Fruit fly (Drosophila melanogaster) whole organism, wandering third instar larva: ENCODE results near the gene CG2577.

ENCODE experiments used
- GATAd ChIP-seq: sonication (Bioruptor generic); optimal IDR thresholded peaks from 2 replicates; lab custom pipeline; 2016; ENCODE audit warnings: missing biosample characterization, missing genetic modification characterization
- h ChIP-seq: fragments of 200-800 bp; sonication (Bioruptor generic); optimal IDR thresholded peaks from 3 replicates; lab custom pipeline; 2016; ENCODE audit warnings: missing biosample characterization, mild to moderate bottlenecking, missing genetic modification characterization

- TF ChIP-seq GATAd (no peak), h (GFP tag; lab: Kevin White, UChicago) (no peak)
Observed at dm6 chrX:12353433-12353832, 19.5 kb upstream of the CG2577 start.
